Worm (Caenorhabditis elegans) whole organism, early embryonic: ENCODE data around the gene Y48B6A.1.

ENCODE experiments used
- B0310.2 ChIP-seq: sonication (generic microtip); optimal IDR thresholded peaks from 2 replicates; lab custom pipeline; 2016; ENCODE audit warnings: mild to moderate bottlenecking, missing genetic modification characterization, missing compliant biosample characterization
- F13C5.2 ChIP-seq: sonication (generic microtip); optimal IDR thresholded peaks from 2 replicates; lab custom pipeline; 2017; ENCODE audit warnings: mild to moderate bottlenecking, missing genetic modification characterization, inconsistent platforms, missing compliant biosample characterization
- aly-1 ChIP-seq: sonication (generic microtip); optimal IDR thresholded peaks from 2 replicates; lab custom pipeline; 2016; ENCODE audit warnings: missing genetic modification characterization, missing compliant biosample characterization
- ama-1 ChIP-seq: fragments of 150-350 bp; optimal IDR thresholded peaks from 2 replicates; lab custom pipeline; 2014
- ceh-13 ChIP-seq: fragments of 200-800 bp; sonication (Bioruptor generic); optimal IDR thresholded peaks from 2 replicates; lab custom pipeline; 2018; ENCODE audit warnings: mild to moderate bottlenecking, missing genetic modification characterization, missing compliant biosample characterization
- ceh-36 ChIP-seq: sonication (generic microtip); optimal IDR thresholded peaks from 2 replicates; lab custom pipeline; 2016; ENCODE audit warnings: missing genetic modification characterization, inconsistent platforms, missing compliant biosample characterization
- ets-7 ChIP-seq: sonication (generic microtip); optimal IDR thresholded peaks from 2 replicates; lab custom pipeline; 2016; ENCODE audit warnings: missing genotype, missing genetic modification characterization, missing compliant biosample characterization
- flt-1 ChIP-seq: fragments of 200-800 bp; sonication (Bioruptor generic); IDR thresholded peaks from 2 replicates; pipeline ENCODE4 v1.3.6; 2022; ENCODE audit warnings: missing genetic modification characterization, missing compliant biosample characterization
- hmbx-1 ChIP-seq: sonication (generic microtip); optimal IDR thresholded peaks from 2 replicates; lab custom pipeline; 2016; ENCODE audit warnings: mild to moderate bottlenecking, missing genetic modification characterization, missing compliant biosample characterization
- hmg-4 ChIP-seq: fragments of 200-800 bp; sonication (Bioruptor generic); optimal IDR thresholded peaks from 2 replicates; lab custom pipeline; 2018; ENCODE audit warnings: mild to moderate bottlenecking, missing genetic modification characterization, missing compliant biosample characterization
- hnd-1 ChIP-seq: sonication (generic microtip); optimal IDR thresholded peaks from 2 replicates; lab custom pipeline; 2016; ENCODE audit warnings: missing genetic modification characterization, missing compliant biosample characterization
- pes-1 ChIP-seq: fragments of 200-800 bp; sonication (Bioruptor generic); IDR thresholded peaks from 2 replicates; pipeline ENCODE4 v1.3.6; 2022; ENCODE audit warnings: missing genetic modification reagents, missing genetic modification characterization, missing compliant biosample characterization
- scrt-1 ChIP-seq: fragments of 200-800 bp; sonication (Bioruptor generic); IDR thresholded peaks from 2 replicates; pipeline ENCODE4 v1.3.6; 2022; ENCODE audit warnings: missing genetic modification characterization, missing compliant biosample characterization
- sea-1 ChIP-seq: fragments of 200-800 bp; sonication (Bioruptor generic); conservative IDR thresholded peaks from 2 replicates; pipeline ENCODE4 v1.3.6; 2022; ENCODE audit warnings: missing genetic modification characterization, missing compliant biosample characterization
- tbx-11 ChIP-seq: fragments of 200-800 bp; sonication (Bioruptor generic); IDR thresholded peaks from 2 replicates; pipeline ENCODE4 v1.3.6; 2022; ENCODE audit warnings: missing genetic modification characterization, missing compliant biosample characterization
- tbx-37 ChIP-seq: fragments of 200-800 bp; sonication (Bioruptor generic); conservative IDR thresholded peaks from 2 replicates; pipeline ENCODE4 v1.3.6; 2022; ENCODE audit warnings: missing genetic modification reagents, missing genetic modification characterization, missing compliant biosample characterization
- tra-4 ChIP-seq: sonication (generic microtip); optimal IDR thresholded peaks from 2 replicates; lab custom pipeline; 2017; ENCODE audit warnings: missing genetic modification characterization, missing compliant biosample characterization

Y48B6A.1 gene

ce11 chrII:14143838-14144268, 10.3 kb downstream of the Y48B6A.1 start, which contains the start of gene W03H9.2:
Gene W03H9.2, minus strand, starts transcription at chrII:14143869.
- TF ChIP-seq hmg-4 (GFP tag; lab: Kevin White, UChicago) (peak; percentile 68), hnd-1 (tag; lab: Kevin White, UChicago) (peak; percentile 55), flt-1 (GFP tag; lab: Robert Waterston, UW) (0 out of 2 replicates have a peak, but pooled peaks have one; percentile 49), ets-7 (tag; lab: Kevin White, UChicago) (peak; percentile 68), ama-1 (no peak), aly-1 (tag; lab: Kevin White, UChicago) (peak; percentile 46), scrt-1 (GFP tag; lab: Robert Waterston, UW) (no peak), tra-4 (tag; lab: Kevin White, UChicago) (no peak), ceh-36 (tag; lab: Kevin White, UChicago) (no peak), hmbx-1 (tag; lab: Kevin White, UChicago) (peak; percentile 56), sea-1 (no peak), tbx-37 (peak; percentile 68; the same call in 1 of the 2 replicates), ceh-13 (GFP tag; lab: Kevin White, UChicago) (peak; percentile 52), F13C5.2 (tag; lab: Kevin White, UChicago) (peak; percentile 77), B0310.2 (tag; lab: Kevin White, UChicago) (peak; percentile 70), pes-1 (GFP tag; lab: Robert Waterston, UW) (peak; percentile 76), tbx-11 (0 out of 2 replicates have a peak, but pooled peaks have one; percentile 19)

ce11 chrII:14142098-14142554, 12.0 kb downstream of the Y48B6A.1 start, which contains the start of gene cacn-1:
Gene cacn-1, minus strand, starts transcription at chrII:14142148.
- TF ChIP-seq flt-1 (GFP tag; lab: Robert Waterston, UW), result 0 out of 2 replicates have a peak, but pooled peaks have one; percentile 21

- no peak for TF ChIP-seq aly-1 (tag; lab: Kevin White, UChicago)
- no peak for TF ChIP-seq scrt-1 (GFP tag; lab: Robert Waterston, UW)
- no peak for TF ChIP-seq F13C5.2 (tag; lab: Kevin White, UChicago)
- TF ChIP-seq ama-1, result no peak
- TF ChIP-seq hmbx-1 (tag; lab: Kevin White, UChicago), result no peak
- no peak for TF ChIP-seq ceh-13 (GFP tag; lab: Kevin White, UChicago)
- TF ChIP-seq tbx-37, result no peak
- TF ChIP-seq tra-4 (tag; lab: Kevin White, UChicago), result no peak
- TF ChIP-seq hnd-1 (tag; lab: Kevin White, UChicago), result no peak
Observed at ce11 chrII:14138849-14139419, 15.2 kb downstream of the Y48B6A.1 start.

ce11 chrII:14137538-14137937, 16.6 kb downstream of the Y48B6A.1 start, which contains the start of gene K09E4.1:
Gene K09E4.1, plus strand, starts transcription at chrII:14137838.
- TF ChIP-seq ceh-36 (tag; lab: Kevin White, UChicago), result no peak
- TF ChIP-seq pes-1 (GFP tag; lab: Robert Waterston, UW), result no peak
- no peak for TF ChIP-seq tra-4 (tag; lab: Kevin White, UChicago)
- no peak for TF ChIP-seq ets-7 (tag; lab: Kevin White, UChicago)
- no peak for TF ChIP-seq ama-1
- no peak for TF ChIP-seq flt-1 (GFP tag; lab: Robert Waterston, UW)
- TF ChIP-seq tbx-37, result no peak
- TF ChIP-seq hmg-4 (GFP tag; lab: Kevin White, UChicago), result no peak
- TF ChIP-seq hnd-1 (tag; lab: Kevin White, UChicago), result no peak
- no peak for TF ChIP-seq F13C5.2 (tag; lab: Kevin White, UChicago)
- TF ChIP-seq ceh-13 (GFP tag; lab: Kevin White, UChicago), result no peak
- no peak for TF ChIP-seq B0310.2 (tag; lab: Kevin White, UChicago)
- no peak for TF ChIP-seq hmbx-1 (tag; lab: Kevin White, UChicago)

ce11 chrII:14136302-14136701, 17.9 kb downstream of the Y48B6A.1 start:
- TF ChIP-seq hnd-1 (tag; lab: Kevin White, UChicago), result no peak
- TF ChIP-seq hmg-4 (GFP tag; lab: Kevin White, UChicago), result no peak
- no peak for TF ChIP-seq hmbx-1 (tag; lab: Kevin White, UChicago)
- no peak for TF ChIP-seq sea-1
- TF ChIP-seq B0310.2 (tag; lab: Kevin White, UChicago), result no peak
- no peak for TF ChIP-seq scrt-1 (GFP tag; lab: Robert Waterston, UW)
- no peak for TF ChIP-seq tbx-11

ce11 chrII:14132733-14133132, 21.4 kb downstream of the Y48B6A.1 start, which contains the start of gene algn-3:
Gene algn-3, minus strand, starts transcription at chrII:14132833.
- no peak for TF ChIP-seq ets-7 (tag; lab: Kevin White, UChicago)
- TF ChIP-seq hmg-4 (GFP tag; lab: Kevin White, UChicago), result no peak
- no peak for TF ChIP-seq sea-1
- TF ChIP-seq hmbx-1 (tag; lab: Kevin White, UChicago), result no peak
- no peak for TF ChIP-seq scrt-1 (GFP tag; lab: Robert Waterston, UW)
- TF ChIP-seq aly-1 (tag; lab: Kevin White, UChicago), result no peak
- no peak for TF ChIP-seq pes-1 (GFP tag; lab: Robert Waterston, UW)
- no peak for TF ChIP-seq tbx-37
- no peak for TF ChIP-seq B0310.2 (tag; lab: Kevin White, UChicago)
- no peak for TF ChIP-seq flt-1 (GFP tag; lab: Robert Waterston, UW)
- no peak for TF ChIP-seq ceh-13 (GFP tag; lab: Kevin White, UChicago)
- TF ChIP-seq ceh-36 (tag; lab: Kevin White, UChicago), result no peak
- TF ChIP-seq ama-1, result no peak
- no peak for TF ChIP-seq tra-4 (tag; lab: Kevin White, UChicago)
- no peak for TF ChIP-seq tbx-11
- no peak for TF ChIP-seq F13C5.2 (tag; lab: Kevin White, UChicago)
- no peak for TF ChIP-seq hnd-1 (tag; lab: Kevin White, UChicago)

- TF ChIP-seq ceh-13 (GFP tag; lab: Kevin White, UChicago) (no peak), sea-1 (no peak), F13C5.2 (tag; lab: Kevin White, UChicago) (no peak), ama-1 (no peak), tra-4 (tag; lab: Kevin White, UChicago) (no peak), flt-1 (GFP tag; lab: Robert Waterston, UW) (no peak)
Observed at ce11 chrII:14129191-14129590, 25.0 kb downstream of the Y48B6A.1 start.
